Fruit fly (Drosophila melanogaster): Measurements from ENCODE around the gene CG32413.

- TF ChIP-seq CG17806 (tag; optimal IDR thresholded peaks at IDR 0.05), result no peak
- no peak for TF ChIP-seq EcR (GFP tag; optimal IDR thresholded peaks at IDR 0.05)
- TF ChIP-seq CG12605 (GFP tag; IDR thresholded peaks at IDR 0.05), result no peak
- TF ChIP-seq CG10348 (GFP tag; IDR thresholded peaks at IDR 0.05), result no peak
- no peak for TF ChIP-seq Pif1A (GFP tag; optimal IDR thresholded peaks at IDR 0.05)
- TF ChIP-seq Snoo (tag; optimal IDR thresholded peaks at IDR 0.05), result no peak
- no peak for TF ChIP-seq rn (GFP tag; IDR thresholded peaks at IDR 0.05)
- TF ChIP-seq CG9948 (tag; optimal IDR thresholded peaks at IDR 0.05), result no peak
Measured at dm6 chr3L:5855098-5855497, 48.8 kb downstream of the CG32413 start.

Data from whole organism, pupa.